Worm (Caenorhabditis elegans) whole organism, L3 larva: ENCODE data around the gene F02C12.1.
A peak's percentile ranks its signal among the peaks of the same experiment; 100 is the strongest.

ENCODE experiments used
- R02D3.7 ChIP-seq: fragments of 150-350 bp; optimal IDR thresholded peaks from 2 replicates; lab custom pipeline; 2014; ENCODE audit warnings: missing biosample characterization, missing genetic modification characterization
- ZK546.5 ChIP-seq: sonication (generic microtip); optimal IDR thresholded peaks from 2 replicates; lab custom pipeline; 2017; ENCODE audit warnings: missing biosample characterization, missing genetic modification characterization
- ceh-16 ChIP-seq: sonication (generic microtip); optimal IDR thresholded peaks from 2 replicates; lab custom pipeline; 2017; ENCODE audit warnings: missing biosample characterization, missing genetic modification characterization
- ceh-28 ChIP-seq: fragments of 150-350 bp; optimal IDR thresholded peaks from 2 replicates; lab custom pipeline; 2014; ENCODE audit warnings: missing biosample characterization, missing genetic modification reagents, missing genetic modification characterization
- ceh-82 ChIP-seq: fragments of 150-350 bp; optimal IDR thresholded peaks from 2 replicates; lab custom pipeline; 2014; ENCODE audit warnings: missing biosample characterization, missing genetic modification characterization
- ceh-9 ChIP-seq: sonication (generic microtip); optimal IDR thresholded peaks from 2 replicates; lab custom pipeline; 2018; ENCODE audit warnings: missing biosample characterization, missing genetic modification characterization
- daf-12 ChIP-seq: fragments of 150-350 bp; optimal IDR thresholded peaks from 2 replicates; lab custom pipeline; 2014; ENCODE audit warnings: missing biosample characterization, missing genetic modification reagents, missing genetic modification characterization
- egl-27 ChIP-seq: sonication (generic microtip); optimal IDR thresholded peaks from 4 replicates; lab custom pipeline; 2017; ENCODE audit warnings: missing biosample characterization, missing genetic modification reagents, missing genetic modification characterization
- egl-5 ChIP-seq: fragments of 150-350 bp; optimal IDR thresholded peaks from 2 replicates; lab custom pipeline; 2017; ENCODE audit warnings: missing biosample characterization, missing genetic modification reagents, missing genetic modification characterization, inconsistent platforms
- elt-1 ChIP-seq: fragments of 150-350 bp; optimal IDR thresholded peaks from 2 replicates; lab custom pipeline; 2014; ENCODE audit warnings: missing biosample characterization, missing genetic modification characterization
- elt-2 ChIP-seq: sonication (generic microtip); optimal IDR thresholded peaks from 2 replicates; lab custom pipeline; 2016; ENCODE audit warnings: missing genetic modification reagents, mild to moderate bottlenecking, missing genetic modification characterization, missing compliant biosample characterization
- elt-3 ChIP-seq, 3 experiments: fragments of 150-350 bp in 1 of 3; sonication (generic microtip) in 2 of 3; optimal IDR thresholded peaks; 2 replicates in 2 of 3; 4 replicates in 1 of 3; lab custom pipeline; 2014 to 2017; ENCODE audit warnings: missing biosample characterization in 3 of 3, missing genetic modification characterization in 3 of 3
- eor-1 ChIP-seq, 2 experiments: fragments of 150-350 bp; optimal IDR thresholded peaks; 2 replicates each; lab custom pipeline; 2014 to 2018; ENCODE audit warnings: missing biosample characterization in 2 of 2, missing genetic modification characterization in 2 of 2
- fkh-10 ChIP-seq: sonication (generic microtip); optimal IDR thresholded peaks from 2 replicates; lab custom pipeline; 2017; ENCODE audit warnings: missing biosample characterization, missing genetic modification reagents, missing genetic modification characterization
- fkh-2 ChIP-seq: fragments of 150-350 bp; optimal IDR thresholded peaks from 2 replicates; lab custom pipeline; 2014; ENCODE audit warnings: missing biosample characterization, missing genetic modification reagents, missing genetic modification characterization
- fos-1 ChIP-seq: fragments of 150-350 bp; optimal IDR thresholded peaks from 2 replicates; lab custom pipeline; 2014; ENCODE audit warnings: missing biosample characterization, missing genetic modification characterization
- hmg-11 ChIP-seq: sonication (generic microtip); optimal IDR thresholded peaks from 2 replicates; lab custom pipeline; 2016; ENCODE audit warnings: missing genetic modification characterization, missing compliant biosample characterization
- jun-1 ChIP-seq: fragments of 150-350 bp; optimal IDR thresholded peaks from 2 replicates; lab custom pipeline; 2014; ENCODE audit warnings: missing biosample characterization, missing genetic modification reagents, missing genetic modification characterization
- lin-15B ChIP-seq: fragments of 150-350 bp; optimal IDR thresholded peaks from 2 replicates; lab custom pipeline; 2014; ENCODE audit warnings: missing biosample characterization, missing genetic modification characterization
- lin-39 ChIP-seq: fragments of 150-350 bp; optimal IDR thresholded peaks from 2 replicates; lab custom pipeline; 2018; ENCODE audit warnings: missing biosample characterization, missing genetic modification reagents, missing genetic modification characterization
- lsy-12 ChIP-seq: sonication (generic microtip); optimal IDR thresholded peaks from 2 replicates; lab custom pipeline; 2016; ENCODE audit warnings: mild to moderate bottlenecking, missing genetic modification characterization, missing compliant biosample characterization
- mdl-1 ChIP-seq: fragments of 150-350 bp; optimal IDR thresholded peaks from 2 replicates; lab custom pipeline; 2014; ENCODE audit warnings: missing biosample characterization, missing genetic modification characterization
- mml-1 ChIP-seq: fragments of 150-350 bp; sonication (generic microtip); optimal IDR thresholded peaks from 3 replicates; lab custom pipeline; 2014; ENCODE audit warnings: missing biosample characterization, missing genetic modification characterization
- nfya-1 ChIP-seq: sonication (generic microtip); optimal IDR thresholded peaks from 2 replicates; lab custom pipeline; 2017; ENCODE audit warnings: missing genetic modification characterization, mild to moderate bottlenecking, missing compliant biosample characterization, antibody characterized with exemption, moderate library complexity; ENCODE audit not compliant: insufficient read depth
- nhr-11 ChIP-seq: fragments of 150-350 bp; optimal IDR thresholded peaks from 2 replicates; lab custom pipeline; 2014; ENCODE audit warnings: missing biosample characterization, missing genetic modification characterization
- nhr-12 ChIP-seq: fragments of 150-350 bp; optimal IDR thresholded peaks from 2 replicates; lab custom pipeline; 2014; ENCODE audit warnings: missing biosample characterization, missing genetic modification characterization
- nhr-23 ChIP-seq: fragments of 150-350 bp; optimal IDR thresholded peaks from 2 replicates; lab custom pipeline; 2014; ENCODE audit warnings: missing biosample characterization, missing genetic modification reagents, missing genetic modification characterization
- nhr-237 ChIP-seq: fragments of 150-350 bp; optimal IDR thresholded peaks from 2 replicates; lab custom pipeline; 2014; ENCODE audit warnings: missing biosample characterization, missing genetic modification characterization
- nhr-25 ChIP-seq: sonication (generic microtip); optimal IDR thresholded peaks from 2 replicates; lab custom pipeline; 2017; ENCODE audit warnings: missing biosample characterization, missing genetic modification characterization
- nhr-28 ChIP-seq: fragments of 150-350 bp; optimal IDR thresholded peaks from 2 replicates; lab custom pipeline; 2014; ENCODE audit warnings: missing biosample characterization, missing genetic modification characterization
- nhr-43 ChIP-seq: sonication (generic microtip); optimal IDR thresholded peaks from 2 replicates; lab custom pipeline; 2016; ENCODE audit warnings: mild to moderate bottlenecking, missing genetic modification characterization, missing compliant biosample characterization; ENCODE audit not compliant: poor library complexity, severe bottlenecking
- nhr-67 ChIP-seq: fragments of 150-350 bp; optimal IDR thresholded peaks from 2 replicates; lab custom pipeline; 2014; ENCODE audit warnings: missing biosample characterization, missing genetic modification characterization
- nhr-77 ChIP-seq: fragments of 150-350 bp; optimal IDR thresholded peaks from 2 replicates; lab custom pipeline; 2014; ENCODE audit warnings: missing biosample characterization, missing genetic modification characterization
- pha-4 ChIP-seq: fragments of 150-350 bp; optimal IDR thresholded peaks from 2 replicates; lab custom pipeline; 2014; ENCODE audit warnings: missing biosample characterization, missing genetic modification reagents, missing genetic modification characterization
- pqm-1 ChIP-seq: fragments of 150-350 bp; optimal IDR thresholded peaks from 2 replicates; lab custom pipeline; 2017; ENCODE audit warnings: missing biosample characterization, missing genetic modification characterization, inconsistent platforms
- sea-2 ChIP-seq: fragments of 150-350 bp; sonication (generic microtip); optimal IDR thresholded peaks from 4 replicates; lab custom pipeline; 2014; ENCODE audit warnings: missing biosample characterization, missing genetic modification reagents, missing genetic modification characterization
- skn-1 ChIP-seq: fragments of 150-350 bp; optimal IDR thresholded peaks from 2 replicates; lab custom pipeline; 2014; ENCODE audit warnings: missing biosample characterization, missing genetic modification characterization
- snpc-4 ChIP-seq: fragments of 150-350 bp; optimal IDR thresholded peaks from 2 replicates; lab custom pipeline; 2014; ENCODE audit warnings: missing biosample characterization, missing genetic modification characterization
- tbx-2 ChIP-seq: sonication (generic microtip); optimal IDR thresholded peaks from 2 replicates; lab custom pipeline; 2016; ENCODE audit warnings: mild to moderate bottlenecking, missing genetic modification characterization, missing compliant biosample characterization
- unc-39 ChIP-seq: sonication (generic microtip); optimal IDR thresholded peaks from 4 replicates; lab custom pipeline; 2017; ENCODE audit warnings: missing biosample characterization, missing genetic modification characterization
- zag-1 ChIP-seq: fragments of 150-350 bp; optimal IDR thresholded peaks from 2 replicates; lab custom pipeline; 2014; ENCODE audit warnings: missing biosample characterization, missing genetic modification characterization
- ztf-11 ChIP-seq: fragments of 150-350 bp; optimal IDR thresholded peaks from 2 replicates; lab custom pipeline; 2014; ENCODE audit warnings: missing biosample characterization, missing genetic modification characterization
- ztf-4 ChIP-seq: fragments of 150-350 bp; optimal IDR thresholded peaks from 2 replicates; lab custom pipeline; 2014; ENCODE audit warnings: missing biosample characterization, missing genetic modification characterization

F02C12.1 gene

DNA sequence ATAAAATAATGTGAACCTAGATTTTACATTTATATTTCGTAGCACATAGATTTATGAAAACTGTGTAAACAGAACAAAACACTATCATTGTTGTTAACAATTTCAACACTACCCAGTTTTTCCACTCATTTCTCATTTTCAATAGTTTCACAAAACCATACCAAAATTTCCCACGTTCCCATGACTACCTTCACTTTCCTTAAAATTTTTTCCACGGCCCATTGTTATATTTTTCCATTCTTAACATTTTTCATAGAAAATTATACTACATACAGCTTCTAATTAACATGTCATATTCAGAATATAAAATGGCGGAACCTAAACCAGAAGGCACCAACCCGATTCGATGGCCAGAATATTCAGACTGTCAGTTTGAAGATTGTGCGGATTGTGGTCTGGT, at the start of gene F02C12.1:
F02C12.1 (plus strand) TSS at position 301 of the 400 bp plus-strand sequence.
- TF ChIP-seq mdl-1 (no peak), ceh-28 (tag; lab: Kevin White, UChicago) (no peak), nhr-25 (tag; lab: Kevin White, UChicago) (no peak), unc-39 (tag; lab: Kevin White, UChicago) (no peak), elt-3 (tag; optimal IDR thresholded peaks at IDR 0.05; lab: Kevin White, UChicago) (no peak), ztf-11 (no peak), ceh-16 (tag; lab: Kevin White, UChicago) (no peak), jun-1 (tag; lab: Kevin White, UChicago) (no peak), nhr-237 (tag; lab: Kevin White, UChicago) (no peak), fkh-10 (no peak), nhr-67 (tag; lab: Kevin White, UChicago) (no peak), mml-1 (tag; lab: Kevin White, UChicago) (no peak), hmg-11 (tag; lab: Kevin White, UChicago) (no peak), lin-15B (tag; lab: Kevin White, UChicago) (no peak), tbx-2 (tag; lab: Kevin White, UChicago) (no peak), R02D3.7 (tag; lab: Kevin White, UChicago) (no peak)
- TF ChIP-seq, all 47 proteins: peak for 0

DNA sequence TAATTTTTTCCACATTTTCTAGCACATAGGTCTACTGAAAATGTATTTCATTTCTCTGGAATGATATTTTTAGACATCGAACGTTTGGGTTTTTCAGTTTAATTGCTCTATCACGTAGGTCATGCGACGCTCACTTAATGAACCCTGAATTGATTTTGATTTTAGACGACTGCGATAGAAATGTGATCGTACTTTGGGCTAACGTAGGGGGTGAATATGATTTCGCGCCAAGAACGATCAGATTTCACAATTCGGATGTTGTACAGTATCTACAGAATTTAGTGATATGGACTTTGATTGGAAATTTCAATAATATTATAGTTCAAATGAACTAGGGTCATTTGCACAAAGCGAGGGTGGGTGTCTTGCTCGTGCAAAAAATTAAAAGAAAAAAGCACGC, 49.7 kb upstream of the F02C12.1 start:
- TF ChIP-seq zag-1 (tag; lab: Kevin White, UChicago) (no peak), nhr-28 (tag; lab: Kevin White, UChicago) (no peak), nhr-25 (tag; lab: Kevin White, UChicago) (no peak), unc-39 (tag; lab: Kevin White, UChicago) (no peak), nfya-1 (tag; lab: Kevin White, UChicago) (no peak), elt-1 (no peak), lin-15B (tag; lab: Kevin White, UChicago) (no peak), ceh-28 (tag; lab: Kevin White, UChicago) (no peak), sea-2 (GFP tag; lab: Kevin White, UChicago) (no peak), nhr-43 (tag; lab: Kevin White, UChicago) (peak; percentile 7), lsy-12 (tag; lab: Kevin White, UChicago) (no peak), egl-5 (no peak), pqm-1 (tag; lab: Kevin White, UChicago) (peak; percentile 42), mml-1 (tag; lab: Kevin White, UChicago) (no peak), ceh-82 (no peak), nhr-11 (no peak), daf-12 (tag; lab: Kevin White, UChicago) (no peak), pha-4 (peak; percentile 7), fos-1 (tag; lab: Kevin White, UChicago) (no peak), mdl-1 (no peak), ceh-16 (tag; lab: Kevin White, UChicago) (no peak), jun-1 (tag; lab: Kevin White, UChicago) (no peak), tbx-2 (tag; lab: Kevin White, UChicago) (no peak), elt-2 (tag; lab: Kevin White, UChicago) (peak; percentile 13), nhr-12 (tag; lab: Kevin White, UChicago) (no peak), nhr-67 (tag; lab: Kevin White, UChicago) (no peak), fkh-2 (tag; lab: Kevin White, UChicago) (no peak), nhr-23 (tag; lab: Kevin White, UChicago) (no peak), eor-1 (tag; optimal IDR thresholded peaks at IDR 0.05; lab: Kevin White, UChicago) (no peak)

DNA sequence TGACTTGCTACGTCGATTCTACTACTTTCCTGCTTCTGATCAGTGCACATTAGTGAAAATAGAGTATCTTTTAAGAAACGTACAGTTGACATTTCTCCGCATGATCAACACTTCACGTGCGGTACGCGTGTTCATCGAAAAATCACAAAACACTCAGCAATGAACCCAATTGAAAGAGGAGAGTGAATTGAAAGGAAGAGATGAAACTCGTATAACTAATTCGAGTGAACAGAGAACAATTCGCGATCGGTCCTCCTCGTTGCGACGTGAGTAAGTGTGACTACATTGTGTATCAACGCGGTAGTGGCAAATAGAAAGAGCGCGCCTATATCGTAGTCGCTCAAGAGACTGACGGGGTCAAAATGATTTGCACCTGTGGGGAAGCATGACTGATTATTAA, 48.4 kb upstream of the F02C12.1 start:
- TF ChIP-seq ceh-9 (tag; lab: Kevin White, UChicago), result no peak
- TF ChIP-seq elt-1, result no peak
- TF ChIP-seq zag-1 (tag; lab: Kevin White, UChicago), result no peak
- peak; percentile 89 for TF ChIP-seq nhr-23 (tag; lab: Kevin White, UChicago)
- TF ChIP-seq R02D3.7 (tag; lab: Kevin White, UChicago), result no peak
- no peak for TF ChIP-seq ztf-4 (tag; lab: Kevin White, UChicago)
- TF ChIP-seq nhr-43 (tag; lab: Kevin White, UChicago), result peak; percentile 96
- TF ChIP-seq ZK546.5 (tag; lab: Kevin White, UChicago), result no peak
- no peak for TF ChIP-seq skn-1
- peak; percentile 44 for TF ChIP-seq tbx-2 (tag; lab: Kevin White, UChicago)
- no peak for TF ChIP-seq sea-2 (GFP tag; lab: Kevin White, UChicago)
- TF ChIP-seq nhr-67 (tag; lab: Kevin White, UChicago), result no peak
- TF ChIP-seq ceh-28 (tag; lab: Kevin White, UChicago), result peak; percentile 6
- no peak for TF ChIP-seq fkh-10
- TF ChIP-seq elt-2 (tag; lab: Kevin White, UChicago), result peak; percentile 82
- peak in 1 of 3 experiments; percentile 26 for TF ChIP-seq elt-3 (tag; optimal IDR thresholded peaks at IDR 0.05; lab: Kevin White, UChicago)
- TF ChIP-seq mdl-1, result peak; percentile 33
- TF ChIP-seq lin-15B (tag; lab: Kevin White, UChicago), result no peak
- TF ChIP-seq nfya-1 (tag; lab: Kevin White, UChicago), result peak; percentile 39
- TF ChIP-seq ztf-11, result no peak
- TF ChIP-seq ceh-16 (tag; lab: Kevin White, UChicago), result no peak
- peak; percentile 13 for TF ChIP-seq egl-27 (tag; lab: Kevin White, UChicago)
- TF ChIP-seq fos-1 (tag; lab: Kevin White, UChicago), result peak; percentile 40
- no peak for TF ChIP-seq ceh-82
- TF ChIP-seq nhr-12 (tag; lab: Kevin White, UChicago), result no peak
- TF ChIP-seq fkh-2 (tag; lab: Kevin White, UChicago), result no peak
- no peak for TF ChIP-seq snpc-4 (tag; lab: Kevin White, UChicago)
- no peak for TF ChIP-seq hmg-11 (tag; lab: Kevin White, UChicago)
- no peak for TF ChIP-seq daf-12 (tag; lab: Kevin White, UChicago)
- TF ChIP-seq nhr-25 (tag; lab: Kevin White, UChicago), result peak; percentile 82
- TF ChIP-seq pha-4, result peak; percentile 75
- peak; percentile 93 for TF ChIP-seq jun-1 (tag; lab: Kevin White, UChicago)
- TF ChIP-seq nhr-77, result no peak
- TF ChIP-seq nhr-11, result peak; percentile 52
- peak; percentile 43 for TF ChIP-seq lin-39
- TF ChIP-seq lsy-12 (tag; lab: Kevin White, UChicago), result peak; percentile 67
- TF ChIP-seq nhr-237 (tag; lab: Kevin White, UChicago), result no peak
